Worm (Caenorhabditis elegans): ENCODE results near the gene Y43F8B.28.

Y43F8B.28 gene

ce11 chrV:19467574-19467973 is 17.5 kb upstream of the Y43F8B.28 start, which contains the start of gene Y43F8B.23 (continued):
- TF ChIP-seq ceh-32 (tag; optimal IDR thresholded peaks at IDR 0.05; ENCODE audit: poor library complexity), result no peak
- TF ChIP-seq gei-8 (GFP tag; optimal IDR thresholded peaks at IDR 0.05), result no peak
- TF ChIP-seq unc-62 (GFP tag; optimal IDR thresholded peaks at IDR 0.05 in 1 of 2), result peak in 1 of 2 experiments; percentile 40
- TF ChIP-seq unc-62 (tag; optimal IDR thresholded peaks at IDR 0.05), result no peak
- no peak for TF ChIP-seq lin-15B (tag; optimal IDR thresholded peaks at IDR 0.05)
- TF ChIP-seq lim-7 (GFP tag; IDR thresholded peaks at IDR 0.05), result no peak
- no peak for TF ChIP-seq D1046.2 (GFP tag; IDR thresholded peaks at IDR 0.05)
- TF ChIP-seq spr-3 (GFP tag; optimal IDR thresholded peaks at IDR 0.05), result no peak
- no peak for TF ChIP-seq nhr-111 (GFP tag; optimal IDR thresholded peaks at IDR 0.05)
- no peak for TF ChIP-seq lin-39 (tag; optimal IDR thresholded peaks at IDR 0.05)
- no peak for TF ChIP-seq daf-16 (GFP tag; optimal IDR thresholded peaks at IDR 0.05)
- peak; percentile 11 for TF ChIP-seq daf-16 (tag; optimal IDR thresholded peaks at IDR 0.05)
- TF ChIP-seq zfp-2 (tag; optimal IDR thresholded peaks at IDR 0.05), result no peak
- TF ChIP-seq dmd-6 (GFP tag; IDR thresholded peaks at IDR 0.05), result peak; percentile 56
- TF ChIP-seq zip-11 (GFP tag; IDR thresholded peaks at IDR 0.05), result no peak

- TF ChIP-seq unc-62 (GFP tag; optimal IDR thresholded peaks at IDR 0.05 in 1 of 2), result no peak
- TF ChIP-seq unc-62 (tag; optimal IDR thresholded peaks at IDR 0.05), result no peak
- no peak for TF ChIP-seq unc-130 (GFP tag; optimal IDR thresholded peaks at IDR 0.05)
- TF ChIP-seq egl-27 (tag; optimal IDR thresholded peaks at IDR 0.05), result no peak
- TF ChIP-seq ceh-44 (GFP tag; IDR thresholded peaks at IDR 0.05), result no peak
- TF ChIP-seq aha-1 (tag), result no peak
- TF ChIP-seq rbr-2 (tag; optimal IDR thresholded peaks at IDR 0.05), result no peak
- no peak for TF ChIP-seq arid-1 (GFP tag; conservative IDR thresholded peaks at IDR 0.05)
- no peak for TF ChIP-seq nhr-41 (GFP tag; IDR thresholded peaks at IDR 0.05)
- TF ChIP-seq lir-3 (tag; optimal IDR thresholded peaks at IDR 0.05), result no peak
- no peak for TF ChIP-seq nhr-237 (tag; optimal IDR thresholded peaks at IDR 0.05)
- no peak for TF ChIP-seq nhr-102 (tag; optimal IDR thresholded peaks at IDR 0.05)
- TF ChIP-seq php-3 (GFP tag; IDR thresholded peaks at IDR 0.05), result no peak
- no peak for TF ChIP-seq pqm-1 (tag; optimal IDR thresholded peaks at IDR 0.05)
- TF ChIP-seq F44E2.7 (GFP tag; IDR thresholded peaks at IDR 0.05), result no peak
- no peak for TF ChIP-seq lsy-2 (tag; optimal IDR thresholded peaks at IDR 0.05)
- TF ChIP-seq spr-1 (tag; optimal IDR thresholded peaks at IDR 0.05), result no peak
- TF ChIP-seq mxl-2 (GFP tag; conservative IDR thresholded peaks at IDR 0.05), result no peak
These were observed 17.0 kb upstream of the Y43F8B.28 start, which contains the start of gene Y43F8B.12 for ce11 chrV:19468083-19468482. TSS of gene Y43F8B.12 (plus strand) at chrV:19468383.

ce11 chrV:19470385-19470784 is 14.7 kb upstream of the Y43F8B.28 start, which contains the start of gene Y43F8B.11:
TSS of gene Y43F8B.11 (plus strand) at chrV:19470685.
- TF ChIP-seq F37D6.2 (tag; optimal IDR thresholded peaks at IDR 0.05) (no peak), nhr-77 (tag; optimal IDR thresholded peaks at IDR 0.05) (no peak), aha-1 (tag) (peak; percentile 62)

ce11 chrV:19473842-19474514 is 11.1 kb upstream of the Y43F8B.28 start, which contains the start of gene Y43F8B.10:
TSS of gene Y43F8B.10 (plus strand) at chrV:19474464.
- TF ChIP-seq hmg-1.1 (GFP tag; IDR thresholded peaks at IDR 0.05) (no peak), set-16 (GFP tag; IDR thresholded peaks at IDR 0.05) (peak; percentile 52; the same call in 1 of the 2 replicates)

ce11 chrV:19477302-19477701 is 7.8 kb upstream of the Y43F8B.28 start:
- TF ChIP-seq snpc-1.2 (GFP tag; IDR thresholded peaks at IDR 0.05) (no peak), nhr-10 (tag; optimal IDR thresholded peaks at IDR 0.05) (no peak), ZK546.5 (tag; optimal IDR thresholded peaks at IDR 0.05) (no peak), cey-2 (tag; optimal IDR thresholded peaks at IDR 0.05; ENCODE audit: borderline replicate concordance, insufficient read depth) (no peak), nhr-11 (tag; optimal IDR thresholded peaks at IDR 0.05) (no peak), ceh-62 (tag; optimal IDR thresholded peaks at IDR 0.05) (no peak), dmd-9 (GFP tag; IDR thresholded peaks at IDR 0.05) (no peak), zfp-2 (tag; optimal IDR thresholded peaks at IDR 0.05) (no peak), ceh-28 (tag; optimal IDR thresholded peaks at IDR 0.05) (no peak), ztf-11 (tag; optimal IDR thresholded peaks at IDR 0.05) (no peak), mdt-29 (GFP tag; IDR thresholded peaks at IDR 0.05) (no peak), ces-1 (GFP tag; optimal IDR thresholded peaks at IDR 0.05) (no peak), Y48G9A.11 (GFP tag; IDR thresholded peaks at IDR 0.05) (no peak)

Data from whole organism, L4 larva.